Worm (Caenorhabditis elegans): Measurements from ENCODE around the gene W05E10.2.

Gene W05E10.2

ce11 chrV:11653095-11653494 lies 33.9 kb upstream of the W05E10.2 start:
- no peak for TF ChIP-seq irx-1 (tag; optimal IDR thresholded peaks at IDR 0.05)
- TF ChIP-seq ceh-90 (tag; optimal IDR thresholded peaks at IDR 0.05), result no peak
- TF ChIP-seq nhr-28 (tag; optimal IDR thresholded peaks at IDR 0.05), result no peak

DNA sequence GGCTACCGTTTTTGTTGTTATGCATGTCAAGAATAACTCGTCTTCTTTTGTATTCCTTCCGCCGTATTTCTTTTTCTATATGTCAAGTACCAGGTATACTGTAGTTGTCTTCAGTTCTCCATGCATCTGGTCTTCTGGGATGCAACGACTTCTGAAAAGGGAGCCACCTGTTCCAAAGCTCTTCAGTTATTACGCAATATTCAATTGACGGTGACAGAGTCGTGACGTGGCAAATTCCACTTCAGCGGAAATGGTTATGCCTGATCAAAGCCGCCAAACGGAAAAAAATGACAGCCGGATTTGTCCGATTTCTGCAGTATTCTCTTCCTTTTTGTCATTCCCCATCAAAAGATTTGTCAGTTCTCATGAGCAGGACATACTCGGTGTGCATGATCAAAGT lies 30.5 kb upstream of the W05E10.2 start:
- no peak for TF ChIP-seq lir-3 (tag; optimal IDR thresholded peaks at IDR 0.05; ENCODE audit: poor library complexity)
- TF ChIP-seq hlh-4 (tag; optimal IDR thresholded peaks at IDR 0.05), result no peak
- no peak for TF ChIP-seq snpc-4 (tag; optimal IDR thresholded peaks at IDR 0.05)
- no peak for TF ChIP-seq nhr-77 (tag; optimal IDR thresholded peaks at IDR 0.05)
- TF ChIP-seq nhr-84 (tag; optimal IDR thresholded peaks at IDR 0.05), result no peak
- TF ChIP-seq mep-1 (tag; optimal IDR thresholded peaks at IDR 0.05), result no peak
- no peak for TF ChIP-seq lin-15B (tag; optimal IDR thresholded peaks at IDR 0.05)
- no peak for TF ChIP-seq F16B12.6 (tag; optimal IDR thresholded peaks at IDR 0.05)

DNA sequence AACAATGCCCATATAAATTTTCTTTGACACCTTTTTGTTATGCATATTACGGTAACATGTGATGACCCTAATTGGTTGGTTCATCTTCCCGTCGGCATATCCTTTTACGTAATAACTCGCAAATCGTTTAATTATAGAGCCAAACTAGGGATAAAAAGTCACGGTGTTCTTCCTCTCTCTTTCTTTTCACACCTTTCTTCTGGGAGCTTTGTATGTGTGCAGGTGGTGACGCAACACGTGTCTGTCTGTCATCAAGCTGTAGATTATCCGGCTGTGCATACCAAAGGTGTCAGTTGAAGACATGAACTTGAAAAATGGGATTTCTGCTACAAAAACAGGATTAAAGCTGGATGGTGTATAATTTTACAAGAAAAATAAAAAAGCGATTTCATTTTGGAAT lies 26.4 kb upstream of the W05E10.2 start:
- TF ChIP-seq sptf-1 (tag; optimal IDR thresholded peaks at IDR 0.05) (no peak), F16B12.6 (tag; optimal IDR thresholded peaks at IDR 0.05) (no peak), mab-9 (GFP tag; IDR thresholded peaks at IDR 0.05) (no peak), aly-2 (tag; optimal IDR thresholded peaks at IDR 0.05) (no peak), ceh-8 (GFP tag; optimal IDR thresholded peaks at IDR 0.05) (no peak), efl-1 (optimal IDR thresholded peaks at IDR 0.05) (no peak), efl-1 (GFP tag; optimal IDR thresholded peaks at IDR 0.05 in 1 of 2) (peak in 1 of 2 experiments; percentile 21), jun-1 (tag; optimal IDR thresholded peaks at IDR 0.05) (no peak)

DNA sequence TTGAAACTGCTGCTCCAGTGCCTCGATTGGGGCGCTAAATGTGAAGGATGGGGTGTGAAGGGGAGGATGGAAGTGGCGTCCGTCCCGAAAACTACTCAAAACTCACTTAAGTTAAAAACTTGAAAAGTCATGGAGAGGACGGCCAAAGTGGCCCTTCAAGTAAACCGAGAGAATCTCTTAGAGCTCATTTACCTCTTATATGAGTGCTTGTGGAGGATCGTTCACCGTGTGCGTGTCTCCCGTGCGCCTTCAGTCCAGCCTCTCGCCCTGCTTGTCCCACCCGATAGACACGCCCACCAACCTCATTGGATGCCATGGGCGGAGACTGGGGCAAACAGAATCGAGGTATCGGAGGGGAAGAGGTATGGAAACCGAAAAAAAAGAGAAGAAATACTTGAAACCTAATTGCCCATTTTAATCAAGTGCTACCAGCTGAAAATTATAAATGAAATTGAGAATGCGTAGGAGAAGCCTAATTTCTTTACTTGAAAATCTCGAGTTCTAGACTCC lies 22.0 kb upstream of the W05E10.2 start, which contains the start of gene ceh-27:
TSS of gene ceh-27 (minus strand) at position 228 of the 510 bp plus-strand sequence.
- TF ChIP-seq fos-1 (tag; optimal IDR thresholded peaks at IDR 0.05), result no peak
- TF ChIP-seq fkh-10 (GFP tag; optimal IDR thresholded peaks at IDR 0.05), result peak; percentile 45
- no peak for TF ChIP-seq grh-1 (GFP tag; IDR thresholded peaks at IDR 0.05)
- no peak for TF ChIP-seq irx-1 (tag; optimal IDR thresholded peaks at IDR 0.05)
- no peak for TF ChIP-seq pqm-1 (tag; optimal IDR thresholded peaks at IDR 0.05)
- peak; percentile 36 for TF ChIP-seq lin-14 (GFP tag; optimal IDR thresholded peaks at IDR 0.05)

DNA sequence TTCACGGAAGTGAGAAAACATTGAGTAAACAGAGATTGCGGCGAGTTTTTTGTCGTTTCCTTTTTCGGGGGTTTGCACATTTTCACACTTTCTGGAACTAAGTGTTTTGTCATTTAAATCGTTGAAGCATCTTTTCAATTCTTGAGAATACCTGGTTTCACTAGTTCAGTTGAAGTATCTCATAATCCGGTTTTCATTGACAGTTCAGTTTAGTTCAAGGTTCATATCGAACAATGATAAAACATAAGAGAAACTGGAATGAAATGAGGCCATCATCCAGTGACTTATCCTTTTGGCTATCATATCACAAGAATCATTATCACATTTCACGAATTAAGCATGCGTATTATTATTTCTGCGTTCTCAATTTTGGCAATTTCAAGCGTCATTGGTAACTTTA lies 19.8 kb upstream of the W05E10.2 start, which contains the start of gene F46F3.3:
TSS of gene F46F3.3 (plus strand) at position 301 of the 400 bp plus-strand sequence.
- TF ChIP-seq blmp-1 (tag; optimal IDR thresholded peaks at IDR 0.05), result peak; percentile 22
- no peak for TF ChIP-seq irx-1 (tag; optimal IDR thresholded peaks at IDR 0.05)

- TF ChIP-seq xbp-1 (tag; optimal IDR thresholded peaks at IDR 0.05), result no peak
- peak; percentile 23 for TF ChIP-seq blmp-1 (tag; optimal IDR thresholded peaks at IDR 0.05)
These were observed 14.5 kb upstream of the W05E10.2 start, which contains the start of gene lgc-44 for ce11 chrV:11672497-11672896. lgc-44 (minus strand) TSS chrV:11672597.

- TF ChIP-seq nhr-76 (tag; optimal IDR thresholded peaks at IDR 0.05) (no peak), snu-23 (GFP tag; optimal IDR thresholded peaks at IDR 0.05) (peak; percentile 26), rnt-1 (tag; optimal IDR thresholded peaks at IDR 0.05) (peak; percentile 7), elt-2 (tag; optimal IDR thresholded peaks at IDR 0.05) (no peak), nhr-71 (tag; optimal IDR thresholded peaks at IDR 0.05) (peak; percentile 39), ztf-11 (tag; optimal IDR thresholded peaks at IDR 0.05) (no peak), hlh-17 (GFP tag; optimal IDR thresholded peaks at IDR 0.05; ENCODE audit: borderline replicate concordance) (no peak), aly-2 (tag; optimal IDR thresholded peaks at IDR 0.05) (no peak), pax-3 (tag; optimal IDR thresholded peaks at IDR 0.05) (no peak), unc-130 (tag; optimal IDR thresholded peaks at IDR 0.05) (no peak), zip-4 (GFP tag; optimal IDR thresholded peaks at IDR 0.05) (no peak), nhr-28 (tag; optimal IDR thresholded peaks at IDR 0.05) (no peak), mep-1 (tag; optimal IDR thresholded peaks at IDR 0.05) (peak; percentile 48), mab-9 (GFP tag; IDR thresholded peaks at IDR 0.05) (no peak), blmp-1 (tag; optimal IDR thresholded peaks at IDR 0.05) (peak; percentile 80), mdl-1 (tag; optimal IDR thresholded peaks at IDR 0.05) (no peak), nhr-90 (tag; optimal IDR thresholded peaks at IDR 0.05; ENCODE audit: poor library complexity) (peak; percentile 6), lsy-2 (tag; optimal IDR thresholded peaks at IDR 0.05) (peak in 1 of 2 experiments; percentile 2), nhr-20 (tag; optimal IDR thresholded peaks at IDR 0.05) (peak; percentile 40), swsn-7 (tag; optimal IDR thresholded peaks at IDR 0.05) (no peak)
These were observed 13.1 kb upstream of the W05E10.2 start for ce11 chrV:11673746-11674365.
